Worm (Caenorhabditis elegans) whole organism, midembryonic: ENCODE data around the gene C09E7.8.
A peak's percentile ranks its signal among the peaks of the same experiment; 100 is the strongest.

Source experiments
- T22C8.4 ChIP-seq: fragments of 200-800 bp; sonication (Bioruptor generic); IDR thresholded peaks from 2 replicates; pipeline ENCODE4 v1.3.6; 2022; ENCODE audit warnings: missing genetic modification characterization, missing compliant biosample characterization
- cog-1 ChIP-seq: sonication (generic microtip); optimal IDR thresholded peaks from 2 replicates; lab custom pipeline; 2016; ENCODE audit warnings: missing genetic modification characterization, missing compliant biosample characterization
- flt-1 ChIP-seq: fragments of 200-800 bp; sonication (Bioruptor generic); IDR thresholded peaks from 2 replicates; pipeline ENCODE4 v1.3.6; 2022; ENCODE audit warnings: missing genetic modification characterization, missing compliant biosample characterization
- klf-2 ChIP-seq: fragments of 200-800 bp; sonication (Bioruptor generic); conservative IDR thresholded peaks from 2 replicates; pipeline ENCODE4 v1.3.6; 2022; ENCODE audit warnings: missing genetic modification reagents, missing genetic modification characterization, missing compliant biosample characterization
- med-1 ChIP-seq: sonication (generic microtip); optimal IDR thresholded peaks from 2 replicates; lab custom pipeline; 2017; ENCODE audit warnings: missing genetic modification characterization, mild to moderate bottlenecking, missing compliant biosample characterization, antibody characterized with exemption, missing genetic modification reagents; ENCODE audit not compliant: insufficient read depth
- ref-1 ChIP-seq: fragments of 200-800 bp; sonication (Bioruptor generic); conservative IDR thresholded peaks from 2 replicates; pipeline ENCODE4 v1.3.6; 2022; ENCODE audit warnings: missing genetic modification reagents, missing genetic modification characterization, missing compliant biosample characterization
- tab-1 ChIP-seq: fragments of 200-800 bp; sonication (Bioruptor generic); IDR thresholded peaks from 2 replicates; pipeline ENCODE4 v1.3.6; 2022; ENCODE audit warnings: missing genetic modification characterization, missing compliant biosample characterization
- ztf-23 ChIP-seq: fragments of 200-800 bp; sonication (Bioruptor generic); IDR thresholded peaks from 2 replicates; pipeline ENCODE4 v1.3.6; 2022; ENCODE audit warnings: missing genetic modification reagents, missing genetic modification characterization, missing compliant biosample characterization
- ztf-29 ChIP-seq: fragments of 200-800 bp; sonication (Bioruptor generic); IDR thresholded peaks from 2 replicates; pipeline ENCODE4 v1.3.6; 2022; ENCODE audit warnings: missing genetic modification reagents, missing genetic modification characterization, missing compliant biosample characterization

The C09E7.8 gene

ce11 chrIII:6594069-6594468, 35.7 kb upstream of the C09E7.8 start:
- TF ChIP-seq tab-1 (GFP tag; lab: Robert Waterston, UW): no peak
- no peak for TF ChIP-seq ref-1 (GFP tag; lab: Robert Waterston, UW)
- TF ChIP-seq ztf-23: no peak
- no peak for TF ChIP-seq flt-1 (GFP tag; lab: Robert Waterston, UW)
- no peak for TF ChIP-seq ztf-29 (GFP tag; lab: Robert Waterston, UW)
- TF ChIP-seq klf-2 (GFP tag; lab: Robert Waterston, UW): no peak
- TF ChIP-seq cog-1 (tag; lab: Kevin White, UChicago): no peak

ce11 chrIII:6592075-6592474, 33.7 kb upstream of the C09E7.8 start, which contains the start of gene F20H11.1:
TSS of gene F20H11.1 (minus strand) at chrIII:6592175.
- TF ChIP-seq ref-1 (GFP tag; lab: Robert Waterston, UW): no peak
- TF ChIP-seq med-1: no peak
- no peak for TF ChIP-seq flt-1 (GFP tag; lab: Robert Waterston, UW)
- TF ChIP-seq tab-1 (GFP tag; lab: Robert Waterston, UW): no peak
- no peak for TF ChIP-seq T22C8.4 (GFP tag; lab: Robert Waterston, UW)
- no peak for TF ChIP-seq ztf-29 (GFP tag; lab: Robert Waterston, UW)
- no peak for TF ChIP-seq klf-2 (GFP tag; lab: Robert Waterston, UW)
- TF ChIP-seq ztf-23: no peak

- TF ChIP-seq tab-1 (GFP tag; lab: Robert Waterston, UW) (no peak), ztf-29 (GFP tag; lab: Robert Waterston, UW) (no peak), klf-2 (GFP tag; lab: Robert Waterston, UW) (no peak), ztf-23 (no peak), med-1 (no peak), flt-1 (GFP tag; lab: Robert Waterston, UW) (no peak), cog-1 (tag; lab: Kevin White, UChicago) (no peak), ref-1 (GFP tag; lab: Robert Waterston, UW) (no peak), T22C8.4 (GFP tag; lab: Robert Waterston, UW) (no peak)
These were observed 31.1 kb upstream of the C09E7.8 start for ce11 chrIII:6589499-6589898.

- TF ChIP-seq ref-1 (GFP tag; lab: Robert Waterston, UW) (no peak), ztf-29 (GFP tag; lab: Robert Waterston, UW) (no peak), cog-1 (tag; lab: Kevin White, UChicago) (no peak), tab-1 (GFP tag; lab: Robert Waterston, UW) (no peak), med-1 (no peak), ztf-23 (no peak), T22C8.4 (GFP tag; lab: Robert Waterston, UW) (no peak), flt-1 (GFP tag; lab: Robert Waterston, UW) (no peak), klf-2 (GFP tag; lab: Robert Waterston, UW) (no peak)
These were observed 29.2 kb upstream of the C09E7.8 start, which contains the start of gene ddo-3 for ce11 chrIII:6587564-6587963. TSS of gene ddo-3 (plus strand) at chrIII:6587864.

- TF ChIP-seq ref-1 (GFP tag; lab: Robert Waterston, UW): no peak
- TF ChIP-seq ztf-23: no peak
- no peak for TF ChIP-seq klf-2 (GFP tag; lab: Robert Waterston, UW)
- no peak for TF ChIP-seq ztf-29 (GFP tag; lab: Robert Waterston, UW)
- no peak for TF ChIP-seq T22C8.4 (GFP tag; lab: Robert Waterston, UW)
- TF ChIP-seq med-1: no peak
- no peak for TF ChIP-seq tab-1 (GFP tag; lab: Robert Waterston, UW)
- TF ChIP-seq cog-1 (tag; lab: Kevin White, UChicago): no peak
These were observed 23.2 kb upstream of the C09E7.8 start, which contains the start of gene acr-21 for ce11 chrIII:6581585-6581984. TSS of gene acr-21 (plus strand) at chrIII:6581885.

- TF ChIP-seq T22C8.4 (GFP tag; lab: Robert Waterston, UW): no peak
- no peak for TF ChIP-seq tab-1 (GFP tag; lab: Robert Waterston, UW)
- no peak for TF ChIP-seq klf-2 (GFP tag; lab: Robert Waterston, UW)
- no peak for TF ChIP-seq ztf-23
- TF ChIP-seq flt-1 (GFP tag; lab: Robert Waterston, UW): no peak
- no peak for TF ChIP-seq ref-1 (GFP tag; lab: Robert Waterston, UW)
- no peak for TF ChIP-seq med-1
- no peak for TF ChIP-seq ztf-29 (GFP tag; lab: Robert Waterston, UW)
- TF ChIP-seq cog-1 (tag; lab: Kevin White, UChicago): no peak
These were observed 21.0 kb upstream of the C09E7.8 start, which contains the start of gene F27B3.8 for ce11 chrIII:6579398-6579797. TSS of gene F27B3.8 (plus strand) at chrIII:6579698.

ce11 chrIII:6578505-6578904, 20.1 kb upstream of the C09E7.8 start, which contains the start of gene F27B3.6:
TSS of gene F27B3.6 (minus strand) at chrIII:6578605.
- TF ChIP-seq cog-1 (tag; lab: Kevin White, UChicago) (no peak), flt-1 (GFP tag; lab: Robert Waterston, UW) (no peak), med-1 (no peak), T22C8.4 (GFP tag; lab: Robert Waterston, UW) (no peak), klf-2 (GFP tag; lab: Robert Waterston, UW) (no peak), ztf-29 (GFP tag; lab: Robert Waterston, UW) (no peak), tab-1 (GFP tag; lab: Robert Waterston, UW) (no peak), ztf-23 (no peak), ref-1 (GFP tag; lab: Robert Waterston, UW) (no peak)

- TF ChIP-seq klf-2 (GFP tag; lab: Robert Waterston, UW): no peak
- TF ChIP-seq tab-1 (GFP tag; lab: Robert Waterston, UW): no peak
- TF ChIP-seq ztf-23: no peak
- TF ChIP-seq ref-1 (GFP tag; lab: Robert Waterston, UW): no peak
- TF ChIP-seq cog-1 (tag; lab: Kevin White, UChicago): no peak
- no peak for TF ChIP-seq flt-1 (GFP tag; lab: Robert Waterston, UW)
- no peak for TF ChIP-seq med-1
- TF ChIP-seq T22C8.4 (GFP tag; lab: Robert Waterston, UW): no peak
- TF ChIP-seq ztf-29 (GFP tag; lab: Robert Waterston, UW): no peak
These were observed 18.8 kb upstream of the C09E7.8 start for ce11 chrIII:6577159-6577558.

- TF ChIP-seq klf-2 (GFP tag; lab: Robert Waterston, UW) (peak; percentile 69), flt-1 (GFP tag; lab: Robert Waterston, UW) (peak; percentile 87), tab-1 (GFP tag; lab: Robert Waterston, UW) (0 out of 2 replicates have a peak, but pooled peaks have one; percentile 14), cog-1 (tag; lab: Kevin White, UChicago) (peak; percentile 66), T22C8.4 (GFP tag; lab: Robert Waterston, UW) (peak; percentile 46; the same call in 1 of the 2 replicates), ref-1 (GFP tag; lab: Robert Waterston, UW) (peak; percentile 36; the same call in 1 of the 2 replicates), ztf-23 (peak; percentile 72), ztf-29 (GFP tag; lab: Robert Waterston, UW) (peak; percentile 48; the same call in 1 of the 2 replicates)
These were observed 7.0 kb downstream of the C09E7.8 start, which contains the start of gene C09E7.7 for ce11 chrIII:6551187-6552058. TSS of gene C09E7.7 (minus strand) at chrIII:6551243.
